Fruit fly (Drosophila melanogaster) whole organism, embryonic: ENCODE data around the gene yin.

Experiments used
- ATbp ChIP-seq: fragments of 200-800 bp; sonication (Bioruptor generic); optimal IDR thresholded peaks from 2 replicates; lab custom pipeline; 2017; ENCODE audit warnings: missing biosample characterization, mild to moderate bottlenecking, missing genetic modification characterization, missing genetic modification reagents
- Atf3 ChIP-seq: fragments of 200-800 bp; sonication (Bioruptor generic); optimal IDR thresholded peaks from 3 replicates; lab custom pipeline; 2016; ENCODE audit warnings: missing biosample characterization, missing genetic modification characterization
- CG12104 ChIP-seq: fragments of 200-800 bp; sonication (Bioruptor generic); optimal IDR thresholded peaks from 3 replicates; lab custom pipeline; 2016; ENCODE audit warnings: missing biosample characterization, missing genetic modification characterization
- CG13287 ChIP-seq: fragments of 200-800 bp; sonication (Bioruptor generic); IDR thresholded peaks from 2 replicates; pipeline ENCODE4 v1.3.6; 2022; ENCODE audit warnings: missing biosample characterization, missing genetic modification characterization; ENCODE audit not compliant: partially characterized antibody
- CG13624 ChIP-seq: fragments of 200-800 bp; sonication (Bioruptor generic); optimal IDR thresholded peaks from 2 replicates; lab custom pipeline; 2016; ENCODE audit warnings: missing biosample characterization, missing genetic modification characterization
- CG14860 ChIP-seq: fragments of 200-800 bp; sonication (Bioruptor generic); IDR thresholded peaks from 3 replicates; pipeline ENCODE4 v1.3.6; 2022; ENCODE audit warnings: missing biosample characterization, missing genetic modification characterization; ENCODE audit not compliant: partially characterized antibody
- CG15073 ChIP-seq: fragments of 200-800 bp; sonication (Bioruptor generic); optimal IDR thresholded peaks from 2 replicates; lab custom pipeline; 2016; ENCODE audit warnings: missing biosample characterization, missing genetic modification characterization
- CG15696 ChIP-seq: fragments of 200-800 bp; sonication (Bioruptor generic); optimal IDR thresholded peaks from 2 replicates; lab custom pipeline; 2019; ENCODE audit warnings: missing biosample characterization, mild to moderate bottlenecking, missing genetic modification characterization, moderate library complexity
- CG17385 ChIP-seq: fragments of 200-800 bp; sonication (Bioruptor generic); optimal IDR thresholded peaks from 3 replicates; lab custom pipeline; 2018; ENCODE audit warnings: missing biosample characterization, mild to moderate bottlenecking, missing genetic modification characterization
- CG18619 ChIP-seq: fragments of 200-800 bp; sonication (Bioruptor generic); optimal IDR thresholded peaks from 3 replicates; lab custom pipeline; 2017; ENCODE audit warnings: missing biosample characterization, mild to moderate bottlenecking, missing genetic modification characterization
- CG30431 ChIP-seq: fragments of 200-800 bp; sonication (Bioruptor generic); optimal IDR thresholded peaks from 2 replicates; lab custom pipeline; 2017; ENCODE audit warnings: missing biosample characterization, missing genetic modification characterization
- CG3281 ChIP-seq: fragments of 200-800 bp; sonication (Bioruptor generic); optimal IDR thresholded peaks from 3 replicates; lab custom pipeline; 2017; ENCODE audit warnings: missing biosample characterization, mild to moderate bottlenecking, missing genetic modification characterization
- CG4424 ChIP-seq: fragments of 200-800 bp; sonication (Bioruptor generic); optimal IDR thresholded peaks from 3 replicates; lab custom pipeline; 2016; ENCODE audit warnings: missing biosample characterization, missing genetic modification characterization
- CG4707 ChIP-seq: fragments of 200-800 bp; sonication (Bioruptor generic); optimal IDR thresholded peaks from 2 replicates; lab custom pipeline; 2018; ENCODE audit warnings: missing biosample characterization, mild to moderate bottlenecking, missing genetic modification characterization, moderate library complexity
- CG5245 ChIP-seq: fragments of 200-800 bp; sonication (Bioruptor generic); optimal IDR thresholded peaks from 3 replicates; lab custom pipeline; 2016; ENCODE audit warnings: missing biosample characterization, missing genetic modification characterization
- CG6254 ChIP-seq: fragments of 200-800 bp; sonication (Bioruptor generic); optimal IDR thresholded peaks from 3 replicates; lab custom pipeline; 2017; ENCODE audit warnings: mild to moderate bottlenecking, missing biosample characterization, missing genetic modification reagents, missing genetic modification characterization
- CG6272 ChIP-seq: fragments of 200-800 bp; sonication (Bioruptor generic); IDR thresholded peaks from 2 replicates; pipeline ENCODE4 v1.3.6; 2022; ENCODE audit warnings: missing biosample characterization, missing genetic modification characterization
- CG7786 ChIP-seq: fragments of 200-800 bp; sonication (Bioruptor generic); optimal IDR thresholded peaks from 2 replicates; lab custom pipeline; 2016; ENCODE audit warnings: missing biosample characterization, missing genetic modification characterization
- CG7963 ChIP-seq: fragments of 200-800 bp; sonication (Bioruptor generic); IDR thresholded peaks from 3 replicates; pipeline ENCODE4 v1.3.6; 2022; ENCODE audit warnings: missing biosample characterization, missing genetic modification characterization; ENCODE audit not compliant: partially characterized antibody
- CG8388 ChIP-seq: fragments of 200-800 bp; sonication (Bioruptor generic); optimal IDR thresholded peaks from 2 replicates; lab custom pipeline; 2019; ENCODE audit warnings: missing biosample characterization, mild to moderate bottlenecking, missing genetic modification characterization, moderate library complexity
- CG8924 ChIP-seq: fragments of 200-800 bp; optimal IDR thresholded peaks from 3 replicates; lab custom pipeline; 2019; ENCODE audit warnings: missing biosample characterization, mild to moderate bottlenecking, missing genetic modification characterization, moderate library complexity
- CG9609 ChIP-seq: fragments of 200-800 bp; sonication (Bioruptor generic); optimal IDR thresholded peaks from 3 replicates; lab custom pipeline; 2016; ENCODE audit warnings: missing biosample characterization, missing genetic modification characterization
- Camta ChIP-seq: fragments of 200-800 bp; sonication (Bioruptor generic); optimal IDR thresholded peaks from 2 replicates; lab custom pipeline; 2016; ENCODE audit warnings: missing biosample characterization, missing genetic modification characterization
- D19A ChIP-seq: fragments of 200-800 bp; optimal IDR thresholded peaks from 3 replicates; lab custom pipeline; 2019; ENCODE audit warnings: missing biosample characterization, mild to moderate bottlenecking, missing genetic modification characterization, moderate library complexity
- GATAe ChIP-seq: fragments of 200-800 bp; sonication (Bioruptor generic); conservative IDR thresholded peaks from 2 replicates; pipeline ENCODE4 v1.3.6; 2022; ENCODE audit warnings: missing biosample characterization, missing genetic modification characterization
- Hr3 ChIP-seq: fragments of 200-800 bp; sonication (Bioruptor generic); optimal IDR thresholded peaks from 3 replicates; lab custom pipeline; 2016; ENCODE audit warnings: missing biosample characterization, missing genetic modification characterization
- Jarid2 ChIP-seq: fragments of 200-800 bp; sonication (Bioruptor generic); optimal IDR thresholded peaks from 3 replicates; lab custom pipeline; 2017; ENCODE audit warnings: mild to moderate bottlenecking, missing biosample characterization, missing genetic modification reagents, missing genetic modification characterization
- Meics ChIP-seq: fragments of 200-800 bp; sonication (Bioruptor generic); optimal IDR thresholded peaks from 2 replicates; lab custom pipeline; 2017; ENCODE audit warnings: missing biosample characterization, mild to moderate bottlenecking, missing genetic modification characterization
- Nf-YA ChIP-seq: fragments of 200-800 bp; sonication (Bioruptor generic); IDR thresholded peaks from 2 replicates; pipeline ENCODE4 v1.3.6; 2022; ENCODE audit warnings: missing biosample characterization, missing genetic modification characterization
- Rx ChIP-seq: fragments of 200-800 bp; sonication (Bioruptor generic); IDR thresholded peaks from 2 replicates; pipeline ENCODE4 v1.3.6; 2022; ENCODE audit warnings: missing biosample characterization, missing genetic modification characterization
- Sry-δ ChIP-seq: fragments of 200-800 bp; sonication (Bioruptor generic); optimal IDR thresholded peaks from 2 replicates; lab custom pipeline; 2016; ENCODE audit warnings: missing biosample characterization, missing genetic modification characterization
- ab ChIP-seq: fragments of 200-800 bp; sonication (Bioruptor generic); optimal IDR thresholded peaks from 2 replicates; lab custom pipeline; 2016; ENCODE audit warnings: missing biosample characterization, missing genetic modification characterization
- az2 ChIP-seq: fragments of 200-800 bp; sonication (Bioruptor generic); optimal IDR thresholded peaks from 3 replicates; lab custom pipeline; 2016; ENCODE audit warnings: missing biosample characterization, missing genetic modification characterization
- caup ChIP-seq: fragments of 200-800 bp; sonication (Bioruptor generic); optimal IDR thresholded peaks from 3 replicates; lab custom pipeline; 2017; ENCODE audit warnings: missing biosample characterization, mild to moderate bottlenecking, missing genetic modification characterization, moderate library complexity; ENCODE audit not compliant: severe bottlenecking
- cg ChIP-seq: fragments of 200-800 bp; sonication (Bioruptor generic); optimal IDR thresholded peaks from 3 replicates; lab custom pipeline; 2019; ENCODE audit warnings: missing biosample characterization, mild to moderate bottlenecking, missing genetic modification characterization, moderate library complexity
- dati ChIP-seq: fragments of 200-800 bp; sonication (Bioruptor generic); IDR thresholded peaks from 2 replicates; pipeline ENCODE4 v1.3.6; 2022; ENCODE audit warnings: missing biosample characterization, missing genetic modification characterization
- disco-r ChIP-seq: fragments of 200-800 bp; sonication (Bioruptor generic); optimal IDR thresholded peaks from 2 replicates; lab custom pipeline; 2016; ENCODE audit warnings: missing biosample characterization, missing genetic modification characterization
- eve ChIP-seq, 2 experiments: fragments of >200 bp; optimal IDR thresholded peaks; 2 replicates each; lab custom pipeline; 2017; ENCODE audit warnings: missing biosample characterization in 2 of 2, missing genetic modification characterization in 2 of 2
- fd64A ChIP-seq: fragments of 200-800 bp; sonication (Bioruptor generic); optimal IDR thresholded peaks from 3 replicates; lab custom pipeline; 2018; ENCODE audit warnings: missing biosample characterization, mild to moderate bottlenecking, missing genetic modification characterization
- grau ChIP-seq: fragments of 200-800 bp; optimal IDR thresholded peaks from 3 replicates; lab custom pipeline; 2019; ENCODE audit warnings: missing biosample characterization, mild to moderate bottlenecking, missing genetic modification characterization, moderate library complexity
- gsb ChIP-seq: fragments of 200-800 bp; sonication (Bioruptor generic); IDR thresholded peaks from 2 replicates; pipeline ENCODE4 v1.3.6; 2022; ENCODE audit warnings: missing biosample characterization, missing genetic modification characterization
- h ChIP-seq: fragments of >200 bp; optimal IDR thresholded peaks from 2 replicates; lab custom pipeline; 2017
- jing ChIP-seq: fragments of 200-800 bp; sonication (Bioruptor generic); optimal IDR thresholded peaks from 2 replicates; lab custom pipeline; 2018; ENCODE audit warnings: missing biosample characterization, mild to moderate bottlenecking, missing genetic modification characterization
- knrl ChIP-seq: fragments of 200-800 bp; sonication (Bioruptor generic); IDR thresholded peaks from 3 replicates; pipeline ENCODE4 v1.3.6; 2022; ENCODE audit warnings: missing biosample characterization, missing genetic modification characterization; ENCODE audit not compliant: partially characterized antibody
- lbe ChIP-seq: fragments of 200-800 bp; sonication (Bioruptor generic); optimal IDR thresholded peaks from 2 replicates; lab custom pipeline; 2016; ENCODE audit warnings: missing biosample characterization, mild to moderate bottlenecking, missing genetic modification characterization
- luna ChIP-seq: fragments of 200-800 bp; sonication (Bioruptor generic); optimal IDR thresholded peaks from 2 replicates; lab custom pipeline; 2016; ENCODE audit warnings: missing biosample characterization, missing genetic modification characterization
- pb ChIP-seq: fragments of 200-800 bp; sonication (Bioruptor generic); optimal IDR thresholded peaks from 3 replicates; lab custom pipeline; 2016; ENCODE audit warnings: missing biosample characterization, missing genetic modification characterization
- repo ChIP-seq: fragments of 200-800 bp; sonication (Bioruptor generic); optimal IDR thresholded peaks from 2 replicates; lab custom pipeline; 2016; ENCODE audit warnings: missing biosample characterization, missing genetic modification characterization
- sens-2 ChIP-seq: fragments of 200-800 bp; sonication (Bioruptor generic); IDR thresholded peaks from 2 replicates; pipeline ENCODE4 v1.3.6; 2022; ENCODE audit warnings: missing biosample characterization, missing genetic modification characterization
- trh ChIP-seq: fragments of 200-800 bp; sonication (Bioruptor generic); optimal IDR thresholded peaks from 2 replicates; lab custom pipeline; 2016; ENCODE audit warnings: missing biosample characterization, missing genetic modification characterization
- wor ChIP-seq: fragments of 200-800 bp; sonication (Bioruptor generic); IDR thresholded peaks from 2 replicates; pipeline ENCODE4 v1.3.6; 2022; ENCODE audit warnings: missing biosample characterization, missing genetic modification characterization

Gene yin

dm6 chrX:3868456-3869023 lies 3.2 kb downstream of the yin start, which contains the start of gene CG2930 (continued):
- TF ChIP-seq Rx (GFP tag; lab: Robert Waterston, UW) (peak; percentile 86), knrl (GFP tag; lab: Robert Waterston, UW) (no peak), Hr3 (GFP tag; lab: Kevin White, UChicago) (peak; percentile 79), Sry-δ (GFP tag; lab: Kevin White, UChicago) (peak; percentile 59), ATbp (GFP tag; lab: Kevin White, UChicago) (peak; percentile 87), dati (GFP tag; lab: Robert Waterston, UW) (peak; percentile 77), GATAe (GFP tag; lab: Robert Waterston, UW) (no peak), CG15073 (GFP tag; lab: Kevin White, UChicago) (peak; percentile 22), CG18619 (GFP tag; lab: Kevin White, UChicago) (peak; percentile 74), CG30431 (GFP tag; lab: Kevin White, UChicago) (peak; percentile 86), Camta (GFP tag; lab: Kevin White, UChicago) (peak; percentile 73), CG7786 (GFP tag; lab: Kevin White, UChicago) (peak; percentile 74), CG12104 (GFP tag; lab: Kevin White, UChicago) (peak; percentile 73), CG8924 (tag; lab: Kevin White, UChicago) (peak; percentile 79), CG4424 (GFP tag; lab: Kevin White, UChicago) (peak; percentile 90), CG4707 (GFP tag; lab: Kevin White, UChicago) (peak; percentile 76), wor (GFP tag; lab: Robert Waterston, UW) (peak; percentile 85), luna (GFP tag; lab: Kevin White, UChicago) (no peak), ab (peak; percentile 43), Nf-YA (GFP tag; lab: Robert Waterston, UW) (peak; percentile 80), h (lab: Kevin White, UChicago) (no peak), CG3281 (GFP tag; lab: Kevin White, UChicago) (peak; percentile 57), CG17385 (GFP tag; lab: Kevin White, UChicago) (peak; percentile 78), CG7963 (GFP tag; lab: Robert Waterston, UW) (no peak), CG6254 (peak; percentile 82), gsb (peak; percentile 60), CG14860 (GFP tag; lab: Robert Waterston, UW) (no peak), fd64A (peak; percentile 78), repo (GFP tag; lab: Kevin White, UChicago) (peak; percentile 78), CG8388 (GFP tag; lab: Kevin White, UChicago) (peak; percentile 83), caup (peak; percentile 71), lbe (GFP tag; lab: Kevin White, UChicago) (peak; percentile 89), CG9609 (GFP tag; lab: Kevin White, UChicago) (peak; percentile 83), CG5245 (peak; percentile 91), CG13624 (GFP tag; lab: Kevin White, UChicago) (peak; percentile 49), pb (peak; percentile 72), CG15696 (tag; lab: Kevin White, UChicago) (peak; percentile 59), CG6272 (GFP tag; lab: Robert Waterston, UW) (peak; percentile 71), jing (GFP tag; lab: Kevin White, UChicago) (peak; percentile 86), trh (GFP tag; lab: Kevin White, UChicago) (peak; percentile 54), Meics (peak; percentile 69), disco-r (GFP tag; lab: Kevin White, UChicago) (peak; percentile 78), az2 (GFP tag; lab: Kevin White, UChicago) (peak; percentile 87), D19A (tag; lab: Kevin White, UChicago) (peak; percentile 72), grau (tag; lab: Kevin White, UChicago) (peak; percentile 74), CG13287 (GFP tag; lab: Robert Waterston, UW) (no peak), cg (GFP tag; lab: Kevin White, UChicago) (no peak), Atf3 (GFP tag; lab: Kevin White, UChicago) (peak; percentile 76), sens-2 (GFP tag; lab: Robert Waterston, UW) (peak; percentile 90), Jarid2 (peak; percentile 61), eve (GFP tag; optimal IDR thresholded peaks at IDR 0.05; lab: Kevin White, UChicago) (peak in 1 of 2 experiments; percentile 60)
